Fruit fly (Drosophila melanogaster): Measurements from ENCODE around the gene Ugt36E1.

Gene Ugt36E1

DNA sequence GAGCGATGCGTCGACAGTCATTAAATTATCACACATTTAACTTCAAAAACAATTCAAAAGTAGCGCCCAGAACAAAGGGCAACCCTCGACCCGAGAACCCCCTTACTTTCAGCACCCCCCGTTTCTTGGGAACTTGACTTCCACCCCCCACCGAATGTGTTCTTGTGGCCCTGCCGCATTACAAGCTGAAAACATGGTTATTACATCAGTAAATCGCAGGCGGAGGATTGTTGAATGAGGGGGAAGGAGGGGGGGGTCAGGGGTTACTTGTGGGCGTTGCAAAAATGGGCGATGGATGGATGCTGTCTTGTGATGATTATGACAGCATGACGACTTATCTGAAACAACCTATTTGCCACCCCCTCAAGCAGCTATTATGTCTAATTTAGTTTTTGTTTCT lies 11.4 kb upstream of the Ugt36E1 start:
- peak; percentile 68 for TF ChIP-seq pros (GFP tag; optimal IDR thresholded peaks at IDR 0.05)
- TF ChIP-seq Xrp1 (GFP tag; IDR thresholded peaks at IDR 0.05) = no peak
- no peak for TF ChIP-seq CG6254 (GFP tag; optimal IDR thresholded peaks at IDR 0.05)
- no peak for TF ChIP-seq CG3065 (GFP tag; optimal IDR thresholded peaks at IDR 0.05)
- no peak for TF ChIP-seq CG17829 (tag; optimal IDR thresholded peaks at IDR 0.05)
- TF ChIP-seq Gug (GFP tag; IDR thresholded peaks at IDR 0.05) = no peak
- peak; percentile 92 for TF ChIP-seq abd-A (tag; optimal IDR thresholded peaks at IDR 0.05)
- peak; percentile 29 for TF ChIP-seq Nf-YC (tag; optimal IDR thresholded peaks at IDR 0.05)
- peak; percentile 11 for TF ChIP-seq nerfin-1 (tag; optimal IDR thresholded peaks at IDR 0.05)
- no peak for TF ChIP-seq ro (GFP tag; IDR thresholded peaks at IDR 0.05)
- no peak for TF ChIP-seq CG4730 (GFP tag; IDR thresholded peaks at IDR 0.05)
- TF ChIP-seq trem (tag; optimal IDR thresholded peaks at IDR 0.05) = no peak
- no peak for TF ChIP-seq sc (optimal IDR thresholded peaks at IDR 0.05)
- TF ChIP-seq sc (GFP tag; optimal IDR thresholded peaks at IDR 0.05) = no peak
- TF ChIP-seq CG7556 (GFP tag; optimal IDR thresholded peaks at IDR 0.05) = no peak
- no peak for TF ChIP-seq cato (GFP tag; optimal IDR thresholded peaks at IDR 0.05; ENCODE audit: borderline replicate concordance)
- TF ChIP-seq gsb-n (tag; optimal IDR thresholded peaks at IDR 0.05) = peak; percentile 48
- TF ChIP-seq crol (GFP tag; IDR thresholded peaks at IDR 0.05) = peak; percentile 83
- no peak for TF ChIP-seq CG30431 (GFP tag; optimal IDR thresholded peaks at IDR 0.05)
- peak; percentile 18 for TF ChIP-seq Hey (tag; optimal IDR thresholded peaks at IDR 0.05)
- no peak for TF ChIP-seq hkb (optimal IDR thresholded peaks at IDR 0.05)
- 0 out of 2 replicates have a peak, but pooled peaks have one; percentile 36 for TF ChIP-seq hkb (GFP tag; IDR thresholded peaks at IDR 0.05)
- TF ChIP-seq odd (GFP tag; optimal IDR thresholded peaks at IDR 0.05) = no peak
- TF ChIP-seq CG15696 (tag; optimal IDR thresholded peaks at IDR 0.05) = no peak
- no peak for TF ChIP-seq maf-S (GFP tag; optimal IDR thresholded peaks at IDR 0.05)
- TF ChIP-seq vvl (GFP tag; IDR thresholded peaks at IDR 0.05) = no peak
- no peak for TF ChIP-seq D (optimal IDR thresholded peaks at IDR 0.05)
- TF ChIP-seq D (GFP tag; optimal IDR thresholded peaks at IDR 0.05) = peak; percentile 27
- TF ChIP-seq CrebB (tag; optimal IDR thresholded peaks at IDR 0.05) = no peak
- no peak for TF ChIP-seq Hr51 (GFP tag; optimal IDR thresholded peaks at IDR 0.05)
- no peak for TF ChIP-seq jing (GFP tag; optimal IDR thresholded peaks at IDR 0.05)
- peak; percentile 88 for TF ChIP-seq mirr (GFP tag; optimal IDR thresholded peaks at IDR 0.05)
- TF ChIP-seq tll (GFP tag; optimal IDR thresholded peaks at IDR 0.05) = peak in 1 of 2 experiments; percentile 59
- no peak for TF ChIP-seq tna (GFP tag; IDR thresholded peaks at IDR 0.05; ENCODE audit: partially characterized antibody)
- peak; percentile 79 for TF ChIP-seq oc (tag; optimal IDR thresholded peaks at IDR 0.05)
- no peak for TF ChIP-seq sim (GFP tag; IDR thresholded peaks at IDR 0.05)

dm6 chr2L:18818397-18818796 lies 8.2 kb upstream of the Ugt36E1 start:
- TF ChIP-seq knrl (GFP tag; IDR thresholded peaks at IDR 0.05; ENCODE audit: partially characterized antibody) (peak; percentile 39; the same call in 2 of the 3 replicates), repo (GFP tag; optimal IDR thresholded peaks at IDR 0.05) (no peak), CG8388 (GFP tag; optimal IDR thresholded peaks at IDR 0.05) (no peak), toy (GFP tag; IDR thresholded peaks at IDR 0.05) (no peak), CG18619 (GFP tag; optimal IDR thresholded peaks at IDR 0.05) (no peak), nmo (GFP tag; optimal IDR thresholded peaks at IDR 0.05) (no peak), CG16813 (GFP tag; IDR thresholded peaks at IDR 0.05; ENCODE audit: partially characterized antibody) (no peak), CG14860 (GFP tag; IDR thresholded peaks at IDR 0.05; ENCODE audit: partially characterized antibody) (no peak), HLH4C (GFP tag; IDR thresholded peaks at IDR 0.05; ENCODE audit: partially characterized antibody) (no peak), BtbVII (GFP tag; optimal IDR thresholded peaks at IDR 0.05) (no peak), amos (GFP tag; IDR thresholded peaks at IDR 0.05; ENCODE audit: partially characterized antibody) (peak; percentile 48; the same call in 1 of the 2 replicates), CG13894 (tag; optimal IDR thresholded peaks at IDR 0.05) (no peak), CG18599 (GFP tag; optimal IDR thresholded peaks at IDR 0.05) (no peak), Dp (GFP tag; optimal IDR thresholded peaks at IDR 0.05) (no peak), CG2199 (GFP tag; IDR thresholded peaks at IDR 0.05) (peak; percentile 21; the same call in 1 of the 3 replicates), Rfx (GFP tag; IDR thresholded peaks at IDR 0.05) (no peak), Bgb (GFP tag; IDR thresholded peaks at IDR 0.05; ENCODE audit: partially characterized antibody) (peak; percentile 65)
